Fruit fly (Drosophila melanogaster) whole organism, wandering third instar larva: Measurements from ENCODE around the gene Efhc1.1.

Source experiments
- Abd-B ChIP-seq: fragments of >200 bp; optimal IDR thresholded peaks from 2 replicates; lab custom pipeline; 2017; ENCODE audit warnings: missing biosample characterization, missing genetic modification characterization
- CG32264 ChIP-seq: fragments of 200-800 bp; sonication (Bioruptor generic); optimal IDR thresholded peaks from 2 replicates; lab custom pipeline; 2016; ENCODE audit warnings: missing biosample characterization, missing genetic modification characterization
- CG9705 ChIP-seq: fragments of 200-800 bp; sonication (Bioruptor generic); optimal IDR thresholded peaks from 2 replicates; lab custom pipeline; 2018; ENCODE audit warnings: missing biosample characterization, mild to moderate bottlenecking, missing genetic modification characterization
- CrebA ChIP-seq: fragments of 200-800 bp; sonication (Bioruptor generic); optimal IDR thresholded peaks from 2 replicates; lab custom pipeline; 2016; ENCODE audit warnings: missing biosample characterization, mild to moderate bottlenecking, missing genetic modification characterization, borderline replicate concordance
- Dfd ChIP-seq: fragments of >200 bp; optimal IDR thresholded peaks from 2 replicates; lab custom pipeline; 2017; ENCODE audit warnings: missing biosample characterization, missing genetic modification characterization
- Dif ChIP-seq: fragments of 200-275, 200-300 bp; sonication (Bioruptor generic); optimal IDR thresholded peaks from 2 replicates; lab custom pipeline; 2018; ENCODE audit warnings: missing biosample characterization, missing genetic modification characterization; ENCODE audit not compliant: partially characterized antibody
- GATAd ChIP-seq: sonication (Bioruptor generic); optimal IDR thresholded peaks from 2 replicates; lab custom pipeline; 2016; ENCODE audit warnings: missing biosample characterization, missing genetic modification characterization
- HLH106 ChIP-seq: fragments of 200-800 bp; optimal IDR thresholded peaks from 3 replicates; lab custom pipeline; 2019; ENCODE audit warnings: missing biosample characterization, mild to moderate bottlenecking, missing genetic modification characterization, moderate library complexity
- Hnf4 ChIP-seq: fragments of 200-800 bp; sonication (Bioruptor generic); optimal IDR thresholded peaks from 2 replicates; lab custom pipeline; 2016; ENCODE audit warnings: missing biosample characterization, mild to moderate bottlenecking, missing genetic modification characterization
- Hr83 ChIP-seq: fragments of 200-300 bp; sonication (Bioruptor generic); optimal IDR thresholded peaks from 2 replicates; lab custom pipeline; 2016; ENCODE audit warnings: missing biosample characterization, mild to moderate bottlenecking, missing genetic modification characterization, moderate library complexity; ENCODE audit not compliant: poor library complexity, severe bottlenecking
- Jra ChIP-seq: sonication (Bioruptor generic); optimal IDR thresholded peaks from 2 replicates; lab custom pipeline; 2016; ENCODE audit warnings: missing biosample characterization, missing genetic modification characterization
- Mio ChIP-seq: sonication (Bioruptor generic); optimal IDR thresholded peaks from 2 replicates; lab custom pipeline; 2016; ENCODE audit warnings: missing biosample characterization, missing genetic modification characterization
- Myc ChIP-seq: fragments of >200 bp; optimal IDR thresholded peaks from 2 replicates; lab custom pipeline; 2017
- OdsH ChIP-seq: fragments of 200-800 bp; sonication (Bioruptor generic); optimal IDR thresholded peaks from 2 replicates; lab custom pipeline; 2016; ENCODE audit warnings: missing biosample characterization, mild to moderate bottlenecking, missing genetic modification characterization
- Rel ChIP-seq, 2 experiments: fragments of 200-800 bp; sonication (Bioruptor generic) in 1 of 2; optimal IDR thresholded peaks; 2 replicates in 1 of 2; 3 replicates in 1 of 2; lab custom pipeline; 2016 to 2019; ENCODE audit warnings: mild to moderate bottlenecking in 2 of 2, missing biosample characterization in 2 of 2, missing genetic modification characterization in 2 of 2, moderate library complexity in 1 of 2
- Sp1 ChIP-seq: fragments of 200-800 bp; sonication (Bioruptor generic); optimal IDR thresholded peaks from 3 replicates; lab custom pipeline; 2019; ENCODE audit warnings: missing biosample characterization, mild to moderate bottlenecking, missing genetic modification characterization, moderate library complexity
- brk ChIP-seq: fragments of 200-800 bp; sonication (Bioruptor generic); optimal IDR thresholded peaks from 2 replicates; lab custom pipeline; 2016; ENCODE audit warnings: missing biosample characterization, mild to moderate bottlenecking, missing genetic modification characterization
- dl ChIP-seq, 2 experiments: fragments of 175-275, 200-275 bp in 1 of 2; fragments of 200-275 bp in 1 of 2; sonication (Bioruptor generic); optimal IDR thresholded peaks; lab custom pipeline; 2018; ENCODE audit warnings: mild to moderate bottlenecking in 2 of 2, missing biosample characterization in 2 of 2, missing genetic modification characterization in 2 of 2, moderate library complexity in 2 of 2; ENCODE audit not compliant: partially characterized antibody in 2 of 2, insufficient read depth in 1 of 2
- dmrt93B ChIP-seq: fragments of 200-800 bp; sonication (Bioruptor generic); optimal IDR thresholded peaks from 2 replicates; lab custom pipeline; 2018; ENCODE audit warnings: missing biosample characterization, mild to moderate bottlenecking, missing genetic modification characterization
- dsf ChIP-seq: sonication (Bioruptor generic); optimal IDR thresholded peaks from 2 replicates; lab custom pipeline; 2016; ENCODE audit warnings: missing biosample characterization, missing genetic modification characterization, borderline replicate concordance
- ey ChIP-seq: fragments of 200-800 bp; sonication (Bioruptor generic); optimal IDR thresholded peaks from 2 replicates; lab custom pipeline; 2016; ENCODE audit warnings: missing biosample characterization, missing genetic modification characterization
- foxo ChIP-seq, 2 experiments: fragments of 200-800 bp; sonication (Bioruptor generic); optimal IDR thresholded peaks; 2 replicates in 1 of 2; 3 replicates in 1 of 2; lab custom pipeline; 2016 to 2017; ENCODE audit warnings: missing biosample characterization in 2 of 2, missing genetic modification characterization in 2 of 2
- jim ChIP-seq: fragments of 175-275, 200-325 bp; sonication (Bioruptor generic); optimal IDR thresholded peaks from 2 replicates; lab custom pipeline; 2016; ENCODE audit warnings: missing biosample characterization, mild to moderate bottlenecking, missing genetic modification characterization
- lola ChIP-seq: fragments of >200 bp; optimal IDR thresholded peaks from 2 replicates; lab custom pipeline; 2017; ENCODE audit warnings: missing biosample characterization, missing genetic modification characterization
- pan ChIP-seq: fragments of >200 bp; optimal IDR thresholded peaks from 2 replicates; lab custom pipeline; 2017
- psq ChIP-seq: fragments of 200-800 bp; sonication (Bioruptor generic); optimal IDR thresholded peaks from 3 replicates; lab custom pipeline; 2017; ENCODE audit warnings: missing biosample characterization, mild to moderate bottlenecking, missing genetic modification characterization, moderate library complexity
- rgr ChIP-seq: fragments of 200-800 bp; sonication (Bioruptor generic); optimal IDR thresholded peaks from 3 replicates; lab custom pipeline; 2016; ENCODE audit warnings: missing biosample characterization, mild to moderate bottlenecking, missing genetic modification characterization
- sv ChIP-seq: fragments of 200-800 bp; sonication (Bioruptor generic); optimal IDR thresholded peaks from 3 replicates; lab custom pipeline; 2016; ENCODE audit warnings: missing biosample characterization, missing genetic modification characterization
- tai ChIP-seq: sonication (Bioruptor generic); optimal IDR thresholded peaks from 2 replicates; lab custom pipeline; 2016; ENCODE audit warnings: missing biosample characterization, missing genetic modification characterization
- usp ChIP-seq: fragments of >200 bp; optimal IDR thresholded peaks from 2 replicates; lab custom pipeline; 2017; ENCODE audit warnings: missing biosample characterization, missing genetic modification characterization
- woc ChIP-seq: sonication (Bioruptor generic); optimal IDR thresholded peaks from 2 replicates; lab custom pipeline; 2016; ENCODE audit warnings: missing biosample characterization, mild to moderate bottlenecking, missing genetic modification characterization

Gene Efhc1.1

dm6 chrX:15772663-15773062 is 10.8 kb downstream of the Efhc1.1 start, which contains the start of gene CG43672:
Gene CG43672 (plus strand): TSS chrX:15772963.
- TF ChIP-seq Abd-B (no peak), dmrt93B (GFP tag; lab: Kevin White, UChicago) (no peak), lola (GFP tag; lab: Kevin White, UChicago) (no peak), Myc (lab: Kevin White, UChicago) (no peak), pan (lab: Kevin White, UChicago) (no peak), Mio (no peak), usp (GFP tag; lab: Kevin White, UChicago) (no peak), jim (GFP tag; lab: Kevin White, UChicago) (no peak), OdsH (no peak), sv (GFP tag; lab: Kevin White, UChicago) (no peak), dl (GFP tag; optimal IDR thresholded peaks at IDR 0.05; lab: Kevin White, UChicago; ENCODE audit: insufficient read depth in 1 of 2, partially characterized antibody in 2 of 2) (no peak), psq (no peak), CrebA (no peak), woc (GFP tag; lab: Kevin White, UChicago) (no peak)
- TF ChIP-seq, all 38 proteins: peak for 0

DNA sequence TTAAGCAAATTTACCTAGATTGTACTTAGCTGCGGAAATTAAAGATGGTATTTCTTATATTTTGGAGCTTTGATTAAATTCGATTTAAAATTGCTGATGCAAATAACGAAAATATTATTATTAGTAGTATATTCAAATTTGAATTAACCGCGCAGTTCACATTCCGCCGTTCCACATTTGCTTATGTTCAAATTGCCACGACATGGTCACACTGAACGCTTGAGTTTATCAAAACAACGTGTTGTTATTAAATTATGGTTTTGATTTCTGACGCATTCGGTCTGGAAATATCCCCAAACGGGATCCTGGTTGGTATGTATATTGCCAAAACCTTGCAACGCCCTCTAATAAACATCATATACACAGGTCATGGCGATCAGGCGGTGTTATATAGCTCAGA is 14.1 kb downstream of the Efhc1.1 start, which contains the start of gene CG33172:
TSS of gene CG33172 (plus strand) at position 208 of the 400 bp plus-strand sequence.
- no peak for TF ChIP-seq rgr (GFP tag; lab: Kevin White, UChicago)
- no peak for TF ChIP-seq Dif (GFP tag; lab: Kevin White, UChicago)
- TF ChIP-seq Hnf4 (GFP tag; lab: Kevin White, UChicago), result no peak
- TF ChIP-seq dsf (GFP tag; lab: Kevin White, UChicago), result no peak
- TF ChIP-seq GATAd (GFP tag; lab: Kevin White, UChicago), result no peak
- TF ChIP-seq OdsH, result no peak
- TF ChIP-seq CrebA, result no peak
- TF ChIP-seq Sp1, result no peak
- TF ChIP-seq HLH106 (tag; lab: Kevin White, UChicago), result no peak
- TF ChIP-seq Jra (GFP tag; lab: Kevin White, UChicago), result no peak
- no peak for TF ChIP-seq foxo (GFP tag; optimal IDR thresholded peaks at IDR 0.05; lab: Kevin White, UChicago)
- TF ChIP-seq CG32264 (GFP tag; lab: Kevin White, UChicago), result no peak
- no peak for TF ChIP-seq Mio
- no peak for TF ChIP-seq brk (GFP tag; lab: Kevin White, UChicago)
- TF ChIP-seq ey (GFP tag; lab: Kevin White, UChicago), result no peak
- TF ChIP-seq dl (GFP tag; optimal IDR thresholded peaks at IDR 0.05; lab: Kevin White, UChicago; ENCODE audit: insufficient read depth in 1 of 2, partially characterized antibody in 2 of 2), result no peak
- TF ChIP-seq Abd-B, result no peak
- no peak for TF ChIP-seq dmrt93B (GFP tag; lab: Kevin White, UChicago)

- TF ChIP-seq jim (GFP tag; lab: Kevin White, UChicago) (no peak), GATAd (GFP tag; lab: Kevin White, UChicago) (no peak), Sp1 (no peak), foxo (GFP tag; optimal IDR thresholded peaks at IDR 0.05; lab: Kevin White, UChicago) (no peak), dsf (GFP tag; lab: Kevin White, UChicago) (no peak), ey (GFP tag; lab: Kevin White, UChicago) (no peak), Hr83 (GFP tag; lab: Kevin White, UChicago) (no peak), Myc (lab: Kevin White, UChicago) (no peak), sv (GFP tag; lab: Kevin White, UChicago) (no peak), CG9705 (GFP tag; lab: Kevin White, UChicago) (no peak), Dfd (GFP tag; lab: Kevin White, UChicago) (no peak), CrebA (no peak), HLH106 (tag; lab: Kevin White, UChicago) (no peak), Jra (GFP tag; lab: Kevin White, UChicago) (no peak)
Measured at dm6 chrX:15766395-15766866, 17.1 kb downstream of the Efhc1.1 start, which contains the start of gene CG8952. Gene CG8952 (minus strand): TSS chrX:15766445.

DNA sequence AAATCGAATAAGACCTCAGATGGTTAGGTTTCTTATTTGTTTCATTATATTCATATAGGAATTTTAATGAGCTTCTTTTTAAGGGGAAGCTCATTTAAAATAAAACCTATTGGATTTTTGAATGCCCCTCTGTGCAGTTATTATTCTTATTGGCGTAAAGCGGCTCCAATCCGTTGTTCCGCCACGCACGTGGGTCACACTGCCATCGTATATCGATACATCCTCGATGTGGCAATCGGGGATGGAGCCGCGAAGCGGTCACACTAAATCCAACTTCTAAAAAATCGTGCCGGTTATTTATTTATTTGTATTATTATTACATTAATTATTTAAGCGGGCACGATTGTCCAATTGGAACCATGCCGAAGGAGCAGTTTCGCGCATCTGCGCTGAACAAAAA is 20.8 kb downstream of the Efhc1.1 start, which contains the start of gene Polr3A:
TSS of gene Polr3A (plus strand) at position 234 of the 400 bp plus-strand sequence.
- no peak for TF ChIP-seq brk (GFP tag; lab: Kevin White, UChicago)
- TF ChIP-seq Myc (lab: Kevin White, UChicago), result no peak
- TF ChIP-seq Sp1, result no peak
- TF ChIP-seq tai (GFP tag; lab: Kevin White, UChicago), result no peak
- no peak for TF ChIP-seq usp (GFP tag; lab: Kevin White, UChicago)
- TF ChIP-seq CG9705 (GFP tag; lab: Kevin White, UChicago), result no peak
- no peak for TF ChIP-seq Mio

DNA sequence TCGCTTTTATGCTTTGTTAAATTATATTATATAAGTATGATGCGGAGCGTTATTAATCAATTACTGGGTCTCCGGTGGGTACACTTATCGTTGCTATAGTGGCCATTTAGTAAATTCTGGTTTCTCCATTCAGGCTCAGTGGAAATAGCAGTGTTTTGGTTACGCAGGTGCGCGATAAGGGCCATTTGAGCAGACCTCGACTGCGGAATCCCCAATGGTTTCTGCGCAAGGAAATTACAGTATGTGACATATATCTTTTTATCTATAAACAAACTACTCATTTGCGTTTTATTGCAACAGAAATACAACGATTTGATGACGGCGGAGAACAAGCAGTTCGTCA is 22.2 kb downstream of the Efhc1.1 start:
- no peak for TF ChIP-seq Rel (GFP tag; optimal IDR thresholded peaks at IDR 0.05; lab: Kevin White, UChicago)
- peak; percentile 6 for TF ChIP-seq Rel (tag; optimal IDR thresholded peaks at IDR 0.05; lab: Kevin White, UChicago)
- TF ChIP-seq OdsH, result no peak
